Fruit fly (Drosophila melanogaster) whole organism, prepupa: Measurements from ENCODE around the gene Sirt6.

Source experiments
- CG10631 ChIP-seq: fragments of 200-800 bp; sonication (Bioruptor generic); optimal IDR thresholded peaks from 2 replicates; lab custom pipeline; 2016; ENCODE audit warnings: missing biosample characterization, missing genetic modification characterization
- CG11294 ChIP-seq: fragments of 200-800 bp; sonication (Bioruptor generic); IDR thresholded peaks from 2 replicates; pipeline ENCODE4 v1.3.6; 2022; ENCODE audit warnings: missing biosample characterization, missing genetic modification characterization
- CG15336 ChIP-seq: fragments of 200-800 bp; sonication (Bioruptor generic); IDR thresholded peaks from 2 replicates; pipeline ENCODE4 v1.3.6; 2022; ENCODE audit warnings: missing biosample characterization, missing genetic modification characterization
- CG1621 ChIP-seq: fragments of 200-800 bp; sonication (Bioruptor generic); optimal IDR thresholded peaks from 3 replicates; lab custom pipeline; 2018; ENCODE audit warnings: missing biosample characterization, mild to moderate bottlenecking, missing genetic modification characterization
- CG32006 ChIP-seq: fragments of 200-800 bp; sonication (Bioruptor generic); optimal IDR thresholded peaks from 3 replicates; lab custom pipeline; 2017; ENCODE audit warnings: missing biosample characterization, mild to moderate bottlenecking, missing genetic modification characterization
- CG34406 ChIP-seq: fragments of 200-800 bp; sonication (Bioruptor generic); optimal IDR thresholded peaks from 3 replicates; lab custom pipeline; 2016; ENCODE audit warnings: missing biosample characterization, missing genetic modification characterization
- CG3919 ChIP-seq: fragments of 200-800 bp; sonication (Bioruptor generic); optimal IDR thresholded peaks from 3 replicates; lab custom pipeline; 2016; ENCODE audit warnings: missing biosample characterization, missing genetic modification characterization
- CG4318 ChIP-seq: fragments of 200-800 bp; sonication (Bioruptor generic); optimal IDR thresholded peaks from 3 replicates; lab custom pipeline; 2017; ENCODE audit warnings: missing biosample characterization, mild to moderate bottlenecking, missing genetic modification characterization
- CG6163 ChIP-seq: fragments of 200-800 bp; sonication (Bioruptor generic); IDR thresholded peaks from 3 replicates; pipeline ENCODE4 v1.3.6; 2022; ENCODE audit warnings: missing biosample characterization, missing genetic modification characterization
- CG6276 ChIP-seq: fragments of 200-800 bp; sonication (Bioruptor generic); optimal IDR thresholded peaks from 2 replicates; lab custom pipeline; 2017; ENCODE audit warnings: missing biosample characterization, mild to moderate bottlenecking, missing genetic modification characterization
- CG6792 ChIP-seq: fragments of 200-800 bp; sonication (Bioruptor generic); optimal IDR thresholded peaks from 3 replicates; lab custom pipeline; 2016; ENCODE audit warnings: missing biosample characterization, missing genetic modification characterization
- CG7368 ChIP-seq: fragments of 200-800 bp; sonication (Bioruptor generic); optimal IDR thresholded peaks from 3 replicates; lab custom pipeline; 2016; ENCODE audit warnings: missing biosample characterization, missing genetic modification characterization
- CG8119 ChIP-seq: fragments of 200-800 bp; sonication (Bioruptor generic); IDR thresholded peaks from 3 replicates; pipeline ENCODE4 v1.3.6; 2022; ENCODE audit warnings: missing biosample characterization, missing genetic modification characterization
- CG8632 ChIP-seq: fragments of 200-800 bp; sonication (Bioruptor generic); optimal IDR thresholded peaks from 3 replicates; lab custom pipeline; 2016; ENCODE audit warnings: missing biosample characterization, missing genetic modification characterization
- Eip75B ChIP-seq: fragments of 200-800 bp; sonication (Bioruptor generic); optimal IDR thresholded peaks from 3 replicates; lab custom pipeline; 2016; ENCODE audit warnings: missing biosample characterization, missing genetic modification characterization
- Eip78C ChIP-seq: fragments of 200-800 bp; sonication (Bioruptor generic); peaks from one replicate; lab custom pipeline; 2016; ENCODE audit warnings: missing biosample characterization, missing genetic modification characterization
- Ets96B ChIP-seq: fragments of 200-800 bp; optimal IDR thresholded peaks from 2 replicates; lab custom pipeline; 2019; ENCODE audit warnings: missing biosample characterization, mild to moderate bottlenecking, missing genetic modification characterization, moderate library complexity
- Gug ChIP-seq: fragments of 200-800 bp; sonication (Bioruptor generic); IDR thresholded peaks from 2 replicates; pipeline ENCODE4 v1.3.6; 2022; ENCODE audit warnings: missing biosample characterization, missing genetic modification characterization
- Hr38 ChIP-seq: sonication (Bioruptor generic); optimal IDR thresholded peaks from 2 replicates; lab custom pipeline; 2016; ENCODE audit warnings: missing biosample characterization, missing genetic modification characterization
- Hr4 ChIP-seq: fragments of 200-800 bp; sonication (Bioruptor generic); optimal IDR thresholded peaks from 3 replicates; lab custom pipeline; 2016; ENCODE audit warnings: missing biosample characterization, missing genetic modification characterization
- Lpt ChIP-seq: fragments of 200-800 bp; sonication (Bioruptor generic); optimal IDR thresholded peaks from 3 replicates; lab custom pipeline; 2016; ENCODE audit warnings: missing biosample characterization, missing genetic modification characterization
- Met ChIP-seq: fragments of 200-800 bp; sonication (Bioruptor generic); optimal IDR thresholded peaks from 3 replicates; lab custom pipeline; 2016; ENCODE audit warnings: missing biosample characterization, missing genetic modification characterization
- OdsH ChIP-seq: fragments of 200-800 bp; sonication (Bioruptor generic); optimal IDR thresholded peaks from 3 replicates; lab custom pipeline; 2016; ENCODE audit warnings: missing biosample characterization, missing genetic modification characterization
- Sox102F ChIP-seq: fragments of 200-800 bp; sonication (Bioruptor generic); optimal IDR thresholded peaks from 2 replicates; lab custom pipeline; 2016; ENCODE audit warnings: missing biosample characterization, mild to moderate bottlenecking, missing genetic modification characterization
- Sox15 ChIP-seq: fragments of 200-800 bp; sonication (Bioruptor generic); optimal IDR thresholded peaks from 3 replicates; lab custom pipeline; 2016; ENCODE audit warnings: missing biosample characterization, missing genetic modification characterization
- achi ChIP-seq: fragments of 200-800 bp; sonication (Bioruptor generic); optimal IDR thresholded peaks from 3 replicates; lab custom pipeline; 2016; ENCODE audit warnings: missing biosample characterization, missing genetic modification characterization
- cyc ChIP-seq: fragments of 200-800 bp; sonication (Bioruptor generic); optimal IDR thresholded peaks from 3 replicates; lab custom pipeline; 2016; ENCODE audit warnings: missing biosample characterization, missing genetic modification characterization
- dac ChIP-seq: fragments of 200-800 bp; sonication (Bioruptor generic); optimal IDR thresholded peaks from 2 replicates; lab custom pipeline; 2017; ENCODE audit warnings: missing biosample characterization, mild to moderate bottlenecking, missing genetic modification characterization
- dsx ChIP-seq: fragments of 200-800 bp; optimal IDR thresholded peaks from 3 replicates; lab custom pipeline; 2019; ENCODE audit warnings: missing biosample characterization, mild to moderate bottlenecking, missing genetic modification characterization, moderate library complexity; ENCODE audit not compliant: poor library complexity, severe bottlenecking
- eg ChIP-seq: fragments of 200-800 bp; sonication (Bioruptor generic); IDR thresholded peaks from 3 replicates; pipeline ENCODE4 v1.3.6; 2022; ENCODE audit warnings: missing biosample characterization, missing genetic modification characterization
- esn ChIP-seq: fragments of 200-800 bp; sonication (Bioruptor generic); optimal IDR thresholded peaks from 2 replicates; lab custom pipeline; 2016; ENCODE audit warnings: missing biosample characterization, mild to moderate bottlenecking, missing genetic modification characterization, moderate library complexity
- fd85E ChIP-seq: fragments of 200-800 bp; sonication (Bioruptor generic); optimal IDR thresholded peaks from 3 replicates; lab custom pipeline; 2016; ENCODE audit warnings: missing biosample characterization, missing genetic modification characterization
- lz ChIP-seq: fragments of 200-800 bp; sonication (Bioruptor generic); optimal IDR thresholded peaks from 3 replicates; lab custom pipeline; 2016; ENCODE audit warnings: missing biosample characterization, missing genetic modification characterization
- net ChIP-seq: fragments of 200-800 bp; sonication (Bioruptor generic); optimal IDR thresholded peaks from 3 replicates; lab custom pipeline; 2016; ENCODE audit warnings: missing biosample characterization, missing genetic modification characterization
- pdm3 ChIP-seq: fragments of 200-800 bp; sonication (Bioruptor generic); optimal IDR thresholded peaks from 3 replicates; lab custom pipeline; 2016; ENCODE audit warnings: missing biosample characterization, missing genetic modification characterization
- spab ChIP-seq: fragments of 200-800 bp; sonication (Bioruptor generic); optimal IDR thresholded peaks from 2 replicates; lab custom pipeline; 2017; ENCODE audit warnings: missing biosample characterization, mild to moderate bottlenecking, missing genetic modification characterization, missing genetic modification reagents
- svp ChIP-seq: fragments of 200-800 bp; sonication (Bioruptor generic); peaks from one replicate; lab custom pipeline; 2016; ENCODE audit warnings: missing biosample characterization, missing genetic modification characterization
- topi ChIP-seq: fragments of 200-800 bp; sonication (Bioruptor generic); optimal IDR thresholded peaks from 3 replicates; lab custom pipeline; 2016; ENCODE audit warnings: missing biosample characterization, missing genetic modification characterization
- vri ChIP-seq: fragments of 200-800 bp; sonication (Bioruptor generic); optimal IDR thresholded peaks from 3 replicates; lab custom pipeline; 2016; ENCODE audit warnings: missing biosample characterization, mild to moderate bottlenecking, missing genetic modification characterization

Gene Sirt6

dm6 chr3R:10283114-10283513 is 21.5 kb upstream of the Sirt6 start (continued):
- no peak for TF ChIP-seq CG1621 (tag; lab: Kevin White, UChicago)
- TF ChIP-seq net (GFP tag; lab: Kevin White, UChicago) = no peak
- TF ChIP-seq Hr4 (GFP tag; lab: Kevin White, UChicago) = peak; percentile 67
- no peak for TF ChIP-seq Hr38 (GFP tag; lab: Kevin White, UChicago)
- no peak for TF ChIP-seq Eip78C (GFP tag; lab: Kevin White, UChicago)
- no peak for TF ChIP-seq Sox15 (GFP tag; lab: Kevin White, UChicago)
- no peak for TF ChIP-seq Gug (GFP tag; lab: Robert Waterston, UW)
- peak; percentile 10 for TF ChIP-seq CG4318 (GFP tag; lab: Kevin White, UChicago)
- TF ChIP-seq CG15336 = peak; percentile 75
- no peak for TF ChIP-seq svp (GFP tag; lab: Kevin White, UChicago)
- no peak for TF ChIP-seq fd85E (GFP tag; lab: Kevin White, UChicago)
- no peak for TF ChIP-seq Eip75B (GFP tag; lab: Kevin White, UChicago)
- TF ChIP-seq dac (GFP tag; lab: Kevin White, UChicago) = no peak
- TF ChIP-seq CG7368 (GFP tag; lab: Kevin White, UChicago) = no peak
- TF ChIP-seq Ets96B (tag; lab: Kevin White, UChicago) = no peak
- TF ChIP-seq OdsH (GFP tag; lab: Kevin White, UChicago) = peak; percentile 36
- no peak for TF ChIP-seq Sox102F (GFP tag; lab: Kevin White, UChicago)
- 0 out of 3 replicates have a peak, but pooled peaks have one; percentile 28 for TF ChIP-seq eg (GFP tag; lab: Robert Waterston, UW)
- peak; percentile 11 for TF ChIP-seq achi
- TF ChIP-seq, all 60 proteins: peak for 12

DNA sequence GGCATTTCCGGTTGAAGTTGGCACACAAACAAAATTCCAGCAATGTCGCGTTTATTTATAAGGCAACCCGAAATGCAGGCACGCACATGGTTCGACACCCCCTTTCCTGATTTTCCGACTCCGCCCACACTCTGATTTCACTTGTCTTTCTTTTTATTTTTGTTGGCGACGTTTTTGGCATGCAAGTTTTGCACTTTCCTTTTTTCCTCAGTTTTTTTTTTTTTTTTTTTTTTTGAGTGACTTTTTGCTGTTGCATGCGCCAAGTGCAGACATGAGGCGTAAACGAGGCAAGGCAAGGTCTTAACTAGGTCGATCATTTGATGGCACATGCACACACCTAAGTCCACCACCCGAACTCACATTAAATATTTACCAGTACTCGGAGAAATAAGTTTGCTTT is 20.4 kb upstream of the Sirt6 start:
- TF ChIP-seq CG15336 (peak; percentile 70), CG6276 (GFP tag; lab: Kevin White, UChicago) (peak; percentile 68), Lpt (GFP tag; lab: Kevin White, UChicago) (peak; percentile 59), CG8119 (peak; percentile 82), CG11294 (GFP tag; lab: Robert Waterston, UW) (peak; percentile 24; the same call in 1 of the 2 replicates), Hr4 (GFP tag; lab: Kevin White, UChicago) (peak; percentile 13), dac (GFP tag; lab: Kevin White, UChicago) (no peak), CG32006 (GFP tag; lab: Kevin White, UChicago) (no peak), eg (GFP tag; lab: Robert Waterston, UW) (peak; percentile 87), CG6163 (peak; percentile 61; the same call in 2 of the 3 replicates), CG8632 (no peak)

- peak; percentile 42 for TF ChIP-seq achi
- TF ChIP-seq topi = peak; percentile 16
- peak; percentile 59; the same call in 1 of the 2 replicates for TF ChIP-seq CG15336
- TF ChIP-seq vri (GFP tag; lab: Kevin White, UChicago) = no peak
- TF ChIP-seq Eip78C (GFP tag; lab: Kevin White, UChicago) = peak; percentile 68
- TF ChIP-seq Ets96B (tag; lab: Kevin White, UChicago) = no peak
- peak; percentile 48 for TF ChIP-seq Hr4 (GFP tag; lab: Kevin White, UChicago)
- TF ChIP-seq CG6163 = peak; percentile 58; the same call in 2 of the 3 replicates
- peak; percentile 39 for TF ChIP-seq CG32006 (GFP tag; lab: Kevin White, UChicago)
- TF ChIP-seq CG4318 (GFP tag; lab: Kevin White, UChicago) = peak; percentile 13
- peak; percentile 3 for TF ChIP-seq CG34406 (GFP tag; lab: Kevin White, UChicago)
- TF ChIP-seq pdm3 = peak; percentile 19
- peak; percentile 15 for TF ChIP-seq esn (GFP tag; lab: Kevin White, UChicago)
- peak; percentile 18 for TF ChIP-seq cyc (GFP tag; lab: Kevin White, UChicago)
- TF ChIP-seq CG1621 (tag; lab: Kevin White, UChicago) = no peak
- peak; percentile 24 for TF ChIP-seq CG3919 (GFP tag; lab: Kevin White, UChicago)
- peak; percentile 10 for TF ChIP-seq CG10631 (GFP tag; lab: Kevin White, UChicago)
- peak; percentile 31 for TF ChIP-seq Met (GFP tag; lab: Kevin White, UChicago)
- peak; percentile 64; the same call in 2 of the 3 replicates for TF ChIP-seq eg (GFP tag; lab: Robert Waterston, UW)
- TF ChIP-seq lz = peak; percentile 27
- TF ChIP-seq CG8119 = peak; percentile 39; the same call in 1 of the 3 replicates
- no peak for TF ChIP-seq spab (GFP tag; lab: Kevin White, UChicago)
- TF ChIP-seq dsx (GFP tag; lab: Kevin White, UChicago) = no peak
- peak; percentile 10 for TF ChIP-seq CG6792 (GFP tag; lab: Kevin White, UChicago)
- TF ChIP-seq, all 60 proteins: peak for 19
Observed at dm6 chr3R:10276002-10276401, 14.4 kb upstream of the Sirt6 start.
